Fruit fly (Drosophila melanogaster) whole organism, embryonic: Measurements from ENCODE around the gene Drs.
A peak's percentile ranks its signal among the peaks of the same experiment; 100 is the strongest.

ENCODE experiments used
- CG18262 ChIP-seq: fragments of 200-800 bp; optimal IDR thresholded peaks from 3 replicates; lab custom pipeline; 2019; ENCODE audit warnings: missing biosample characterization, mild to moderate bottlenecking, missing genetic modification characterization, moderate library complexity
- CG3995 ChIP-seq: fragments of 200-800 bp; sonication (Bioruptor generic); optimal IDR thresholded peaks from 3 replicates; lab custom pipeline; 2016; ENCODE audit warnings: missing biosample characterization, missing genetic modification characterization
- CG4328 ChIP-seq: fragments of 200-800 bp; sonication (Bioruptor generic); optimal IDR thresholded peaks from 3 replicates; lab custom pipeline; 2017; ENCODE audit warnings: missing biosample characterization, missing genetic modification reagents, missing genetic modification characterization
- Ptx1 ChIP-seq: fragments of 200-800 bp; sonication (Bioruptor generic); IDR thresholded peaks from 2 replicates; pipeline ENCODE4 v1.3.6; 2022; ENCODE audit warnings: missing biosample characterization, missing genetic modification characterization
- Vsx1 ChIP-seq: fragments of 200-800 bp; sonication (Bioruptor generic); optimal IDR thresholded peaks from 2 replicates; lab custom pipeline; 2017; ENCODE audit warnings: missing biosample characterization, mild to moderate bottlenecking, missing genetic modification characterization, missing genetic modification reagents
- her ChIP-seq: fragments of 200-800 bp; sonication (Bioruptor generic); optimal IDR thresholded peaks from 2 replicates; lab custom pipeline; 2016; ENCODE audit warnings: missing biosample characterization, missing genetic modification characterization
- maf-S ChIP-seq: fragments of 200-800 bp; sonication (Bioruptor generic); optimal IDR thresholded peaks from 2 replicates; lab custom pipeline; 2016; ENCODE audit warnings: missing biosample characterization, missing genetic modification characterization
- nau ChIP-seq: fragments of 200-800 bp; sonication (Bioruptor generic); optimal IDR thresholded peaks from 3 replicates; lab custom pipeline; 2017; ENCODE audit warnings: missing biosample characterization, mild to moderate bottlenecking, missing genetic modification characterization, missing genetic modification reagents

DNA sequence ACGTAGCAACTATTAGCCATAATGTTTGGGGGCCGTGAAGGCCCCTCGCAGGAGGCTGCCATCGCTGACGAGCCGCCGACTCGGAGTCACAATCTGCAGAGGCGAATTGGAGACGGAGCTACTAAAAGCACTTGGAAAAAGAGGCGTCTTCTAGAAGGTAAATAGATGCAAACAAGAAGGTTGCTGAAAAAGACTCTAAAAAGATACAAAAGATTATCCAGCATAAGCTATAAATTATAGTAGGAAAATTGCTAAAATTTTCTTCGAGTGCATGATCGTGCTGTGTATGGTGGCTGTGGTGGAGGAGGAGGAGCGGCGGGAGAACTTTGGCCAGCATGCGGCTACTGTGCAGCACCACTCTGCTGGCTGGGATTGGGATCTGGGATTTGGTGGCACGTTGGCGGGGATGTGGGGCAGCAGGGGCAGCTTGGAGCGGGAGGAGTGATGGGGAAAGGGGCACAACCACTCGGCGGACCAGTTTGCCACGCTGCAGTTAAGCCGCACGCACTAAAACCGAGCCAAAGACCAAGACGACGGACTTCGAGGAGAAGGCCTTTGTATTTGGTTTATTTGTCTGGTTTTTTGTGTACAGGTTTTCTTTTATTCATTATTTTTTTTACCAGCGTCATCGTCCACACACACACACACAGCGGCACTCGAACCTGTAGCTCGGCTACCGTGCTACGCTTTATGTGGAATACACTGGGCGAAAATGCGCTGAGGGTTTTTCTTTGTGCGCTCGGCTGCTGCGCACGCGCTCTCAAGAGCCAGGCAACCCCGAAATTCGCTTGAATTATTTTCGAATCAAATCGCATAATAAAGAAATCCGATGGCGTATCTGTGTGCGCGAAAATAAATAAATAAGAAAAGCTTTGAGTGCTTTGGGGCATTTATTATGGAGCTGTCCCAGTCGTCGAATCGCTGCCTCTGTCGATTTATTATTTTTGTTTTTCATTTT, 19.6 kb downstream of the Drs start:
- no peak for TF ChIP-seq CG18262 (tag; lab: Kevin White, UChicago)
- TF ChIP-seq maf-S (GFP tag; lab: Kevin White, UChicago) = no peak
- no peak for TF ChIP-seq CG3995 (GFP tag; lab: Kevin White, UChicago)
- no peak for TF ChIP-seq CG4328
- no peak for TF ChIP-seq her
- peak; percentile 25 for TF ChIP-seq Ptx1 (GFP tag; lab: Robert Waterston, UW)
- TF ChIP-seq nau = no peak
- TF ChIP-seq Vsx1 = no peak
